Worm (Caenorhabditis elegans): ENCODE data around the gene oac-22.

The oac-22 gene

DNA sequence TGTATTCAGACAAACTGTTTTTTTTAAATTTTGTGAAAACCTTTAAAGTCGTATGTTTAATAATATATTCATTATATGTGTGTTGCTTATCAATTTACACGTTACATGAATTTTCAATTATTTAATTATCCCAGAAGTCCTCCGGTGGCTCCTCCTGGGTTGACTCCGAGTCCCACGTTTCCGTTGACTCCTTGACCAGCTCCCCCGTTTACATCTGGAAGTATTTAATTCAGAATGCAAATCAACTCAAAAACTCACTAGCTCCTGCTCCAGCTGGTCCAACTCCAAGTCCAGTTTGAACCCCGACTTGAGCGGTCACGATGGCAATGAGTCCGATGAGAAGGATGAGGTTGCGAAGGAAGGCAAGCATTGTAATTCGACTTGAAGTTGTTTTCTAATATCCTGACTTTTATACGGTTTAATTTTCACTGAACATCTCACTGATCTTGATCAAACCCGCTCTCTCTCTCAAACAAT is 8.6 kb downstream of the oac-22 start, which contains the start of gene F56D6.8:
F56D6.8 (minus strand) TSS at position 427 of the 477 bp plus-strand sequence.
- TF ChIP-seq snpc-4 (tag; optimal IDR thresholded peaks at IDR 0.05) (no peak), lin-13 (GFP tag; optimal IDR thresholded peaks at IDR 0.05) (no peak), elt-3 (tag; optimal IDR thresholded peaks at IDR 0.05) (no peak), ztf-4 (tag; optimal IDR thresholded peaks at IDR 0.05) (no peak), mbf-1 (tag; optimal IDR thresholded peaks at IDR 0.05) (no peak), zag-1 (tag; optimal IDR thresholded peaks at IDR 0.05) (no peak), egl-27 (tag; optimal IDR thresholded peaks at IDR 0.05) (no peak), sma-3 (GFP tag; optimal IDR thresholded peaks at IDR 0.05) (no peak), mab-5 (tag; optimal IDR thresholded peaks at IDR 0.05) (no peak), ceh-82 (tag; optimal IDR thresholded peaks at IDR 0.05) (no peak)

DNA sequence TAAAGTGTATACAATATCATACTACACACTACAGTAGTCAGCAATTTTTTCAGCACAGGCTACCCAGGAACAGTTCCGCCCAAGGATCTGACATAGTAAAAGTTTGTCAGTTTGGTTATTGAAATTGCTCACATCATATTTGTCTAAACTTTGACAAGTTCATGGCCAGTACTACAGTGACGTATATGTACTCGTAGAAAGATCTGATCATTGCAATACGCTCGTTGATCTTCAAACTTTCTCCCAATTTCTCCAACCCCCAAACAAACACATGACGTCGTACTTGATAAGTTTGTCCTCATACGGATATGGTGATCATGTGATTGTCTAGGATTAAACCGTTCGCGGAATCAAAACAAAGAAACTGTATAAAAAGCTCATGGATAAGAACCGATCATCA is 9.3 kb downstream of the oac-22 start, which contains the start of gene dct-8:
dct-8 (plus strand) TSS at position 301 of the 400 bp plus-strand sequence.
- TF ChIP-seq nhr-21 (tag; optimal IDR thresholded peaks at IDR 0.05) (no peak), elt-3 (tag; optimal IDR thresholded peaks at IDR 0.05) (no peak), fos-1 (tag; optimal IDR thresholded peaks at IDR 0.05) (no peak), sem-4 (tag; optimal IDR thresholded peaks at IDR 0.05) (no peak), alr-1 (tag; optimal IDR thresholded peaks at IDR 0.05) (no peak)

ce11 chrIV:3899719-3900554 is 14.5 kb downstream of the oac-22 start, which contains the start of gene srz-62:
Gene srz-62, plus strand, starts transcription at chrIV:3900504.
- no peak for TF ChIP-seq zag-1 (tag; optimal IDR thresholded peaks at IDR 0.05)
- no peak for TF ChIP-seq unc-62 (GFP tag; optimal IDR thresholded peaks at IDR 0.05)
- TF ChIP-seq ceh-82 (tag; optimal IDR thresholded peaks at IDR 0.05), result no peak
- no peak for TF ChIP-seq elt-1 (tag; optimal IDR thresholded peaks at IDR 0.05)
- peak; percentile 49 for TF ChIP-seq sma-9 (GFP tag; optimal IDR thresholded peaks at IDR 0.05)
- TF ChIP-seq sma-9 (tag; optimal IDR thresholded peaks at IDR 0.05), result no peak
- no peak for TF ChIP-seq nhr-23 (tag; optimal IDR thresholded peaks at IDR 0.05)
- TF ChIP-seq crh-2 (tag; optimal IDR thresholded peaks at IDR 0.05), result peak; percentile 48
- TF ChIP-seq unc-55 (GFP tag; optimal IDR thresholded peaks at IDR 0.05), result no peak
- no peak for TF ChIP-seq nhr-25 (tag; optimal IDR thresholded peaks at IDR 0.05)
- peak; percentile 92 for TF ChIP-seq egl-27 (tag; optimal IDR thresholded peaks at IDR 0.05)
- TF ChIP-seq fos-1 (tag; optimal IDR thresholded peaks at IDR 0.05), result peak; percentile 100
- no peak for TF ChIP-seq lin-39 (tag; optimal IDR thresholded peaks at IDR 0.05)
- TF ChIP-seq gmeb-1 (tag; optimal IDR thresholded peaks at IDR 0.05), result peak; percentile 72
- peak in 1 of 2 experiments; percentile 55 for TF ChIP-seq mdl-1 (tag; optimal IDR thresholded peaks at IDR 0.05)

DNA sequence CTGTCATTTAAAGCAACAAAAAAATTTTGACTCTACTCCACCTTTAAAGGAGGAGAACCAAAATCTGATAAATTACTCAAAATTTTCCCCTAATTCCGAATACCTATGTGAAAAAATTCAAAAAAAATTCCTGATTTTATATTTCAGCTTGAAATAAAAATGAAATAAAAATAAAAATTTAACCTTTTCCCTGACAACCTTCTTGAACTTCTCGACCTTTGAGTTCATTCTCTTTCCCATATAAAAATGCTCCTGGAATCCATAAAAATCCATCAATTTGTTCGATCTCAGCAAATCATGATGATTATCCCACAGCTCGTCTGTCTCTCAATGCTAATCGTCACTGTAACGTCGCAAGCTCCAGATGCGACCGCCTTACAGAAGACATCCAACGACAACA is 17.5 kb downstream of the oac-22 start, which contains the start of gene F56D6.6:
F56D6.6 (plus strand) TSS at position 301 of the 400 bp plus-strand sequence.
- TF ChIP-seq nhr-21 (tag; optimal IDR thresholded peaks at IDR 0.05) (no peak), nhr-77 (tag; optimal IDR thresholded peaks at IDR 0.05) (no peak), crh-2 (tag; optimal IDR thresholded peaks at IDR 0.05) (no peak), aly-2 (tag; optimal IDR thresholded peaks at IDR 0.05) (no peak), ceh-82 (tag; optimal IDR thresholded peaks at IDR 0.05) (no peak), alr-1 (tag; optimal IDR thresholded peaks at IDR 0.05) (no peak), lsy-2 (tag; optimal IDR thresholded peaks at IDR 0.05) (no peak), unc-39 (tag; optimal IDR thresholded peaks at IDR 0.05) (no peak), nhr-129 (tag; optimal IDR thresholded peaks at IDR 0.05) (no peak)

- no peak for TF ChIP-seq lin-11 (tag; optimal IDR thresholded peaks at IDR 0.05)
- TF ChIP-seq unc-62 (GFP tag; optimal IDR thresholded peaks at IDR 0.05), result no peak
Observed at ce11 chrIV:3904620-3905019, 19.2 kb downstream of the oac-22 start, which contains the start of gene F56D6.21. Gene F56D6.21, plus strand, starts transcription at chrIV:3904920.

- TF ChIP-seq R02D3.7 (tag; optimal IDR thresholded peaks at IDR 0.05), result no peak
- no peak for TF ChIP-seq nhr-6 (tag; optimal IDR thresholded peaks at IDR 0.05)
- no peak for TF ChIP-seq ceh-16 (tag; optimal IDR thresholded peaks at IDR 0.05)
- TF ChIP-seq ZK546.5 (tag; optimal IDR thresholded peaks at IDR 0.05), result no peak
Observed at ce11 chrIV:3906393-3906792, 20.9 kb downstream of the oac-22 start, which contains the start of gene F56D6.11. Gene F56D6.11, minus strand, starts transcription at chrIV:3906493.
